Fruit fly (Drosophila melanogaster) whole organism, embryonic: ENCODE results near the gene axo.

Source experiments
- CG11093 ChIP-seq: fragments of 200-800 bp; sonication (Bioruptor generic); IDR thresholded peaks from 3 replicates; pipeline ENCODE4 v1.3.6; 2022; ENCODE audit warnings: missing biosample characterization, missing genetic modification characterization
- CG11695 ChIP-seq: fragments of 200-800 bp; sonication (Bioruptor generic); IDR thresholded peaks from 3 replicates; pipeline ENCODE4 v1.3.6; 2022; ENCODE audit warnings: missing biosample characterization, missing genetic modification characterization
- CG12391 ChIP-seq: fragments of 200-800 bp; sonication (Bioruptor generic); optimal IDR thresholded peaks from 3 replicates; lab custom pipeline; 2018; ENCODE audit warnings: missing biosample characterization, mild to moderate bottlenecking, missing genetic modification characterization, moderate library complexity
- CG13123 ChIP-seq: fragments of 200-800 bp; sonication (Bioruptor generic); optimal IDR thresholded peaks from 2 replicates; lab custom pipeline; 2016; ENCODE audit warnings: missing biosample characterization, missing genetic modification characterization
- CG13296 ChIP-seq: fragments of 200-800 bp; sonication (Bioruptor generic); optimal IDR thresholded peaks from 3 replicates; lab custom pipeline; 2018; ENCODE audit warnings: missing biosample characterization, mild to moderate bottlenecking, missing genetic modification characterization
- CG14014 ChIP-seq: fragments of 200-800 bp; sonication (Bioruptor generic); IDR thresholded peaks from 2 replicates; pipeline ENCODE4 v1.3.6; 2022; ENCODE audit warnings: missing biosample characterization, missing genetic modification characterization
- CG14050 ChIP-seq: fragments of 200-800 bp; sonication (Bioruptor generic); IDR thresholded peaks from 3 replicates; pipeline ENCODE4 v1.3.6; 2022; ENCODE audit warnings: missing biosample characterization, missing genetic modification characterization
- CG1602 ChIP-seq: fragments of 200-800 bp; sonication (Bioruptor generic); optimal IDR thresholded peaks from 3 replicates; lab custom pipeline; 2016; ENCODE audit warnings: missing biosample characterization, missing genetic modification characterization
- CG17361 ChIP-seq: fragments of 200-800 bp; sonication (Bioruptor generic); IDR thresholded peaks from 3 replicates; pipeline ENCODE4 v1.3.6; 2022; ENCODE audit warnings: missing biosample characterization, missing genetic modification characterization
- CG17829 ChIP-seq: fragments of 200-800 bp; optimal IDR thresholded peaks from 2 replicates; lab custom pipeline; 2019; ENCODE audit warnings: missing biosample characterization, mild to moderate bottlenecking, missing genetic modification characterization, moderate library complexity
- CG18262 ChIP-seq: fragments of 200-800 bp; optimal IDR thresholded peaks from 3 replicates; lab custom pipeline; 2019; ENCODE audit warnings: missing biosample characterization, mild to moderate bottlenecking, missing genetic modification characterization, moderate library complexity
- CG18599 ChIP-seq: fragments of 200-800 bp; sonication (Bioruptor generic); optimal IDR thresholded peaks from 3 replicates; lab custom pipeline; 2017; ENCODE audit warnings: missing biosample characterization, missing genetic modification characterization, mild to moderate bottlenecking, moderate library complexity, missing genetic modification reagents
- CG18764 ChIP-seq: fragments of 200-800 bp; sonication (Bioruptor generic); optimal IDR thresholded peaks from 3 replicates; lab custom pipeline; 2016; ENCODE audit warnings: missing biosample characterization, missing genetic modification characterization
- CG2875 ChIP-seq: fragments of 200-800 bp; sonication (Bioruptor generic); optimal IDR thresholded peaks from 2 replicates; lab custom pipeline; 2017; ENCODE audit warnings: missing biosample characterization, mild to moderate bottlenecking, missing genetic modification characterization, missing genetic modification reagents
- CG2889 ChIP-seq: fragments of 200-800 bp; sonication (Bioruptor generic); IDR thresholded peaks from 3 replicates; pipeline ENCODE4 v1.3.6; 2022; ENCODE audit warnings: missing biosample characterization, missing genetic modification characterization
- CG4328 ChIP-seq: fragments of 200-800 bp; sonication (Bioruptor generic); optimal IDR thresholded peaks from 3 replicates; lab custom pipeline; 2017; ENCODE audit warnings: missing biosample characterization, missing genetic modification reagents, missing genetic modification characterization
- CG4730 ChIP-seq: fragments of 200-800 bp; sonication (Bioruptor generic); IDR thresholded peaks from 2 replicates; pipeline ENCODE4 v1.3.6; 2022; ENCODE audit warnings: missing biosample characterization, missing genetic modification characterization
- CG7271 ChIP-seq: fragments of 200-800 bp; sonication (Bioruptor generic); optimal IDR thresholded peaks from 2 replicates; lab custom pipeline; 2018; ENCODE audit warnings: missing biosample characterization, mild to moderate bottlenecking, missing genetic modification characterization, moderate library complexity
- CG8290 ChIP-seq, 3 experiments: fragments of 200-800 bp; sonication (Bioruptor generic); optimal IDR thresholded peaks; 2 replicates each; lab custom pipeline; 2016 to 2019; ENCODE audit warnings: missing biosample characterization in 3 of 3, missing genetic modification characterization in 3 of 3, mild to moderate bottlenecking in 2 of 3, moderate library complexity in 1 of 3
- CG8924 ChIP-seq: fragments of 200-800 bp; optimal IDR thresholded peaks from 3 replicates; lab custom pipeline; 2019; ENCODE audit warnings: missing biosample characterization, mild to moderate bottlenecking, missing genetic modification characterization, moderate library complexity
- CG9797 ChIP-seq: fragments of 200-800 bp; sonication (Bioruptor generic); optimal IDR thresholded peaks from 3 replicates; lab custom pipeline; 2018; ENCODE audit warnings: missing biosample characterization, mild to moderate bottlenecking, missing genetic modification characterization
- CkIIα-i1 ChIP-seq: fragments of 200-800 bp; sonication (Bioruptor generic); IDR thresholded peaks from 2 replicates; pipeline ENCODE4 v1.3.6; 2022; ENCODE audit warnings: missing biosample characterization, missing genetic modification characterization
- Ets97D ChIP-seq: fragments of 200-800 bp; sonication (Bioruptor generic); optimal IDR thresholded peaks from 3 replicates; lab custom pipeline; 2016; ENCODE audit warnings: missing biosample characterization, missing genetic modification characterization
- HLH4C ChIP-seq: fragments of 200-800 bp; sonication (Bioruptor generic); IDR thresholded peaks from 3 replicates; pipeline ENCODE4 v1.3.6; 2022; ENCODE audit warnings: missing biosample characterization, missing genetic modification characterization; ENCODE audit not compliant: partially characterized antibody
- Lpt ChIP-seq: fragments of >200 bp; optimal IDR thresholded peaks from 2 replicates; lab custom pipeline; 2018; ENCODE audit warnings: missing biosample characterization, missing genetic modification characterization
- MTF-1 ChIP-seq: fragments of 200-800 bp; sonication (Bioruptor generic); optimal IDR thresholded peaks from 2 replicates; lab custom pipeline; 2018; ENCODE audit warnings: missing biosample characterization, mild to moderate bottlenecking, missing genetic modification characterization, borderline replicate concordance
- NC2α ChIP-seq: fragments of 200-800 bp; sonication (Bioruptor generic); optimal IDR thresholded peaks from 2 replicates; lab custom pipeline; 2016; ENCODE audit warnings: missing biosample characterization, missing genetic modification characterization
- Neu2 ChIP-seq: fragments of 200-800 bp; sonication (Bioruptor generic); optimal IDR thresholded peaks from 3 replicates; lab custom pipeline; 2016; ENCODE audit warnings: missing biosample characterization, missing genetic modification characterization, borderline replicate concordance
- Nf-YA ChIP-seq: fragments of 200-800 bp; sonication (Bioruptor generic); IDR thresholded peaks from 2 replicates; pipeline ENCODE4 v1.3.6; 2022; ENCODE audit warnings: missing biosample characterization, missing genetic modification characterization
- Nf-YC ChIP-seq: fragments of 200-800 bp; optimal IDR thresholded peaks from 3 replicates; lab custom pipeline; 2019; ENCODE audit warnings: missing biosample characterization, mild to moderate bottlenecking, missing genetic modification characterization, moderate library complexity
- Poxn ChIP-seq: fragments of 200-800 bp; sonication (Bioruptor generic); IDR thresholded peaks from 2 replicates; pipeline ENCODE4 v1.3.6; 2022; ENCODE audit warnings: missing biosample characterization, missing genetic modification characterization
- Sin3A ChIP-seq: fragments of >200 bp; optimal IDR thresholded peaks from 2 replicates; lab custom pipeline; 2018
- ato ChIP-seq: fragments of 200-800 bp; sonication (Bioruptor generic); IDR thresholded peaks from 2 replicates; pipeline ENCODE4 v1.3.6; 2022; ENCODE audit warnings: missing biosample characterization, missing genetic modification characterization; ENCODE audit not compliant: partially characterized antibody
- bowl ChIP-seq: fragments of 200-800 bp; sonication (Bioruptor generic); IDR thresholded peaks from 2 replicates; pipeline ENCODE4 v1.3.6; 2022; ENCODE audit warnings: missing biosample characterization, missing genetic modification characterization
- cad ChIP-seq: fragments of >200 bp; optimal IDR thresholded peaks from 2 replicates; lab custom pipeline; 2017; ENCODE audit warnings: missing biosample characterization, missing genetic modification characterization
- chn ChIP-seq: fragments of 200-800 bp; sonication (Bioruptor generic); optimal IDR thresholded peaks from 2 replicates; lab custom pipeline; 2016; ENCODE audit warnings: missing biosample characterization, missing genetic modification characterization
- ewg ChIP-seq: fragments of 200-800 bp; sonication (Bioruptor generic); optimal IDR thresholded peaks from 3 replicates; lab custom pipeline; 2017; ENCODE audit warnings: mild to moderate bottlenecking, missing biosample characterization, missing genetic modification reagents, missing genetic modification characterization
- fu2 ChIP-seq: fragments of 200-800 bp; sonication (Bioruptor generic); optimal IDR thresholded peaks from 2 replicates; lab custom pipeline; 2016; ENCODE audit warnings: missing biosample characterization, missing genetic modification characterization
- gro ChIP-seq: fragments of 200-800 bp; sonication (Bioruptor generic); optimal IDR thresholded peaks from 2 replicates; lab custom pipeline; 2016; ENCODE audit warnings: missing biosample characterization, missing genetic modification characterization
- hth ChIP-seq: fragments of >200 bp; optimal IDR thresholded peaks from 2 replicates; lab custom pipeline; 2017; ENCODE audit warnings: inconsistent platforms
- ken ChIP-seq: fragments of 200-800 bp; sonication (Bioruptor generic); IDR thresholded peaks from 3 replicates; pipeline ENCODE4 v1.3.6; 2022; ENCODE audit warnings: missing biosample characterization, missing genetic modification characterization
- peb ChIP-seq: fragments of 200-800 bp; sonication (Bioruptor generic); IDR thresholded peaks from 2 replicates; pipeline ENCODE4 v1.3.6; 2022; ENCODE audit warnings: missing biosample characterization, missing genetic modification characterization
- repo ChIP-seq: fragments of 200-800 bp; sonication (Bioruptor generic); optimal IDR thresholded peaks from 2 replicates; lab custom pipeline; 2016; ENCODE audit warnings: missing biosample characterization, missing genetic modification characterization
- row ChIP-seq: fragments of 200-800 bp; sonication (Bioruptor generic); IDR thresholded peaks from 3 replicates; pipeline ENCODE4 v1.3.6; 2022; ENCODE audit warnings: missing biosample characterization, missing genetic modification characterization
- run ChIP-seq: fragments of 200-800 bp; sonication (Bioruptor generic); optimal IDR thresholded peaks from 3 replicates; lab custom pipeline; 2018; ENCODE audit warnings: missing biosample characterization, mild to moderate bottlenecking, missing genetic modification characterization
- sc ChIP-seq, 3 experiments: fragments of >200 bp in 2 of 3; fragments of 200-800 bp in 1 of 3; sonication (Bioruptor generic) in 1 of 3; optimal IDR thresholded peaks; 2 replicates in 2 of 3; 3 replicates in 1 of 3; lab custom pipeline; 2017; ENCODE audit warnings: mild to moderate bottlenecking in 1 of 3, missing biosample characterization in 1 of 3, missing genetic modification characterization in 1 of 3, missing genetic modification reagents in 1 of 3
- sd ChIP-seq: fragments of 200-800 bp; sonication (Bioruptor generic); optimal IDR thresholded peaks from 3 replicates; lab custom pipeline; 2018; ENCODE audit warnings: missing biosample characterization, mild to moderate bottlenecking, missing genetic modification characterization, moderate library complexity
- sob ChIP-seq: fragments of 200-800 bp; sonication (Bioruptor generic); IDR thresholded peaks from 2 replicates; pipeline ENCODE4 v1.3.6; 2022; ENCODE audit warnings: missing biosample characterization, missing genetic modification characterization
- trh ChIP-seq: fragments of 200-800 bp; sonication (Bioruptor generic); optimal IDR thresholded peaks from 2 replicates; lab custom pipeline; 2016; ENCODE audit warnings: missing biosample characterization, missing genetic modification characterization
- unc-4 ChIP-seq: fragments of 200-800 bp; sonication (Bioruptor generic); IDR thresholded peaks from 2 replicates; pipeline ENCODE4 v1.3.6; 2022; ENCODE audit warnings: missing biosample characterization, missing genetic modification characterization; ENCODE audit not compliant: partially characterized antibody
- vnd ChIP-seq: fragments of 200-800 bp; sonication (Bioruptor generic); IDR thresholded peaks from 3 replicates; pipeline ENCODE4 v1.3.6; 2022; ENCODE audit warnings: missing biosample characterization, missing genetic modification characterization; ENCODE audit not compliant: partially characterized antibody

axo gene

DNA sequence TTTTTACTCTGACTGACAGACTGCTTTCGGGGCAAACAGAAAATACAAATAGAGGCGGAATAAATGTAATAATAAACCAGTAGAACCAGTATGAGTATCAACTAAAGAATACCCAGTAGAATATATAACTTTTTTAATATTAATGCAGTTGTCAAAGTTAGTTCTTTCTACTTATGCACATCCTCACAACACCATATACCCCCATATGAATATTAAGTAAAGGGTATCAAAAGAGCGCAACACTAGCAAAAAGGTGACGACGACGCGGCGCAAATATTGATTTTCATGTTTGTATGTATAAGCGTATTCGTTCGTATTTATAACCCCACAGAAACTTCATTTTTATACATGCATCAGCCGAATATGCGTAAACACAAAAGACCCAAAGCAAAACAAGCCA, 74.0 kb downstream of the axo start (continued):
- peak; percentile 80 for TF ChIP-seq Ets97D (GFP tag; lab: Kevin White, UChicago)
- peak; percentile 89 for TF ChIP-seq CG2875 (GFP tag; lab: Kevin White, UChicago)
- no peak for TF ChIP-seq unc-4 (GFP tag; lab: Robert Waterston, UW)
- no peak for TF ChIP-seq Lpt (GFP tag; lab: Kevin White, UChicago)
- TF ChIP-seq MTF-1: peak; percentile 94
- peak; percentile 88 for TF ChIP-seq run (tag; lab: Kevin White, UChicago)
- peak; percentile 89 for TF ChIP-seq CG8290 (GFP tag; optimal IDR thresholded peaks at IDR 0.05; lab: Kevin White, UChicago)
- TF ChIP-seq CG8290 (tag; optimal IDR thresholded peaks at IDR 0.05; lab: Kevin White, UChicago): peak; percentile 65 to 79
- TF ChIP-seq row (GFP tag; lab: Robert Waterston, UW): peak; percentile 96
- peak; percentile 93 for TF ChIP-seq Nf-YA (GFP tag; lab: Robert Waterston, UW)
- TF ChIP-seq CG8924 (tag; lab: Kevin White, UChicago): peak; percentile 96
- peak; percentile 82 for TF ChIP-seq ken (GFP tag; lab: Robert Waterston, UW)
- TF ChIP-seq CG12391 (tag; lab: Kevin White, UChicago): peak; percentile 94
- TF ChIP-seq ato (GFP tag; lab: Robert Waterston, UW): no peak
- peak; percentile 94 for TF ChIP-seq CG18764 (GFP tag; lab: Kevin White, UChicago)
- peak; percentile 44 for TF ChIP-seq Neu2 (GFP tag; lab: Kevin White, UChicago)
- peak; percentile 91 for TF ChIP-seq CG7271 (tag; lab: Kevin White, UChicago)
- peak; percentile 95 for TF ChIP-seq sob
- TF ChIP-seq trh (GFP tag; lab: Kevin White, UChicago): peak; percentile 81
- TF ChIP-seq Nf-YC: peak; percentile 70
- peak; percentile 89 for TF ChIP-seq chn (GFP tag; lab: Kevin White, UChicago)
- peak; percentile 86 for TF ChIP-seq CG14050 (GFP tag; lab: Robert Waterston, UW)
- peak; percentile 86 for TF ChIP-seq CG11093 (GFP tag; lab: Robert Waterston, UW)
- peak; percentile 56 for TF ChIP-seq CG4328 (GFP tag; lab: Kevin White, UChicago)
- TF ChIP-seq vnd (GFP tag; lab: Robert Waterston, UW): no peak
- TF ChIP-seq CG17829 (tag; lab: Kevin White, UChicago): peak; percentile 95
- no peak for TF ChIP-seq cad (GFP tag; lab: Kevin White, UChicago)
- no peak for TF ChIP-seq hth (lab: Kevin White, UChicago)
- TF ChIP-seq ewg (GFP tag; lab: Kevin White, UChicago): peak; percentile 89
- TF ChIP-seq CG18262 (tag; lab: Kevin White, UChicago): peak; percentile 97
- TF ChIP-seq sd (tag; lab: Kevin White, UChicago): peak; percentile 77
- peak; percentile 71; the same call in 1 of the 2 replicates for TF ChIP-seq bowl (GFP tag; lab: Robert Waterston, UW)
- TF ChIP-seq CG2889 (GFP tag; lab: Robert Waterston, UW): peak; percentile 73
- peak; percentile 95 for TF ChIP-seq CG18599 (GFP tag; lab: Kevin White, UChicago)
- peak; percentile 95 for TF ChIP-seq CG17361 (GFP tag; lab: Robert Waterston, UW)
- TF ChIP-seq fu2 (GFP tag; lab: Kevin White, UChicago): peak; percentile 53
- no peak for TF ChIP-seq HLH4C (GFP tag; lab: Robert Waterston, UW)
- peak; percentile 93 for TF ChIP-seq CG14014 (GFP tag; lab: Robert Waterston, UW)
- peak; percentile 91 for TF ChIP-seq CG4730 (GFP tag; lab: Robert Waterston, UW)
- peak; percentile 49 for TF ChIP-seq NC2α
- TF ChIP-seq CG13123 (GFP tag; lab: Kevin White, UChicago): peak; percentile 84
- peak; percentile 63; the same call in 1 of the 2 replicates for TF ChIP-seq CkIIα-i1 (GFP tag; lab: Robert Waterston, UW)
- peak; percentile 92 for TF ChIP-seq gro (GFP tag; lab: Kevin White, UChicago)
- TF ChIP-seq Poxn (GFP tag; lab: Robert Waterston, UW): 0 out of 2 replicates have a peak, but pooled peaks have one; percentile 34
- peak; percentile 89 for TF ChIP-seq repo
- peak; percentile 91 for TF ChIP-seq CG13296
- TF ChIP-seq sc (optimal IDR thresholded peaks at IDR 0.05; lab: Kevin White, UChicago): no peak
- TF ChIP-seq sc (GFP tag; optimal IDR thresholded peaks at IDR 0.05; lab: Kevin White, UChicago): peak; percentile 94
- peak; percentile 92 for TF ChIP-seq peb
- TF ChIP-seq CG9797 (GFP tag; lab: Kevin White, UChicago): peak; percentile 38
- TF ChIP-seq CG1602: peak; percentile 81
- peak; percentile 95 for TF ChIP-seq CG11695
- TF ChIP-seq Sin3A: no peak
